Fruit fly (Drosophila melanogaster) whole organism, embryonic: ENCODE measurements around the gene CG6051.
A peak's percentile ranks its signal among the peaks of the same experiment; 100 is the strongest.

ENCODE experiments used
- Atf-2 ChIP-seq: fragments of 200-800 bp; sonication (Bioruptor generic); optimal IDR thresholded peaks from 2 replicates; lab custom pipeline; 2016; ENCODE audit warnings: missing biosample characterization, missing genetic modification characterization
- CG1024 ChIP-seq: fragments of 200-800 bp; sonication (Bioruptor generic); IDR thresholded peaks from 2 replicates; pipeline ENCODE4 v1.3.6; 2022; ENCODE audit warnings: missing biosample characterization, missing genetic modification characterization
- CG10321 ChIP-seq: fragments of 200-800 bp; sonication (Bioruptor generic); IDR thresholded peaks from 2 replicates; pipeline ENCODE4 v1.3.6; 2022; ENCODE audit warnings: missing biosample characterization, missing genetic modification characterization
- CG10366 ChIP-seq: fragments of 200-800 bp; sonication (Bioruptor generic); IDR thresholded peaks from 2 replicates; pipeline ENCODE4 v1.3.6; 2022; ENCODE audit warnings: missing biosample characterization, missing genetic modification characterization
- CG10565 ChIP-seq: fragments of 200-800 bp; sonication (Bioruptor generic); optimal IDR thresholded peaks from 3 replicates; lab custom pipeline; 2016; ENCODE audit warnings: missing biosample characterization, mild to moderate bottlenecking, missing genetic modification characterization
- CG11504 ChIP-seq: fragments of 200-800 bp; sonication (Bioruptor generic); optimal IDR thresholded peaks from 3 replicates; lab custom pipeline; 2019; ENCODE audit warnings: missing biosample characterization, mild to moderate bottlenecking, missing genetic modification characterization, moderate library complexity
- CG13287 ChIP-seq: fragments of 200-800 bp; sonication (Bioruptor generic); IDR thresholded peaks from 2 replicates; pipeline ENCODE4 v1.3.6; 2022; ENCODE audit warnings: missing biosample characterization, missing genetic modification characterization; ENCODE audit not compliant: partially characterized antibody
- CG13894 ChIP-seq: fragments of 200-800 bp; sonication (Bioruptor generic); optimal IDR thresholded peaks from 3 replicates; lab custom pipeline; 2018; ENCODE audit warnings: missing biosample characterization, mild to moderate bottlenecking, missing genetic modification characterization, moderate library complexity
- CG17568 ChIP-seq: fragments of 200-800 bp; sonication (Bioruptor generic); optimal IDR thresholded peaks from 2 replicates; lab custom pipeline; 2018; ENCODE audit warnings: missing biosample characterization, mild to moderate bottlenecking, missing genetic modification characterization, moderate library complexity
- CG17802 ChIP-seq: fragments of 200-800 bp; sonication (Bioruptor generic); optimal IDR thresholded peaks from 2 replicates; lab custom pipeline; 2018; ENCODE audit warnings: missing biosample characterization, mild to moderate bottlenecking, missing genetic modification characterization, moderate library complexity
- CG18764 ChIP-seq: fragments of 200-800 bp; sonication (Bioruptor generic); optimal IDR thresholded peaks from 3 replicates; lab custom pipeline; 2016; ENCODE audit warnings: missing biosample characterization, missing genetic modification characterization
- CG3163 ChIP-seq: fragments of 200-800 bp; sonication (Bioruptor generic); optimal IDR thresholded peaks from 3 replicates; lab custom pipeline; 2016; ENCODE audit warnings: missing biosample characterization, missing genetic modification characterization
- CG33557 ChIP-seq: fragments of 200-800 bp; sonication (Bioruptor generic); optimal IDR thresholded peaks from 2 replicates; lab custom pipeline; 2019; ENCODE audit warnings: missing biosample characterization, mild to moderate bottlenecking, missing genetic modification characterization, moderate library complexity
- CG3407 ChIP-seq: fragments of 200-800 bp; sonication (Bioruptor generic); optimal IDR thresholded peaks from 2 replicates; lab custom pipeline; 2018; ENCODE audit warnings: missing biosample characterization, mild to moderate bottlenecking, missing genetic modification characterization
- CG4854 ChIP-seq: fragments of 200-800 bp; sonication (Bioruptor generic); optimal IDR thresholded peaks from 2 replicates; lab custom pipeline; 2016; ENCODE audit warnings: missing biosample characterization, missing genetic modification characterization, inconsistent platforms
- CG5180 ChIP-seq: fragments of 200-800 bp; sonication (Bioruptor generic); optimal IDR thresholded peaks from 3 replicates; lab custom pipeline; 2017; ENCODE audit warnings: missing biosample characterization, missing genetic modification characterization, mild to moderate bottlenecking, moderate library complexity, missing genetic modification reagents
- CG5245 ChIP-seq: fragments of 200-800 bp; sonication (Bioruptor generic); optimal IDR thresholded peaks from 3 replicates; lab custom pipeline; 2016; ENCODE audit warnings: missing biosample characterization, missing genetic modification characterization
- CG6813 ChIP-seq: fragments of 200-800 bp; sonication (Bioruptor generic); optimal IDR thresholded peaks from 2 replicates; lab custom pipeline; 2017; ENCODE audit warnings: missing biosample characterization, missing genetic modification characterization, mild to moderate bottlenecking, moderate library complexity, missing genetic modification reagents
- Deaf1 ChIP-seq: fragments of 200-800 bp; optimal IDR thresholded peaks from 3 replicates; lab custom pipeline; 2019; ENCODE audit warnings: missing biosample characterization, mild to moderate bottlenecking, missing genetic modification characterization, moderate library complexity
- Dip2 ChIP-seq: fragments of 200-800 bp; sonication (Bioruptor generic); IDR thresholded peaks from 2 replicates; pipeline ENCODE4 v1.3.6; 2022; ENCODE audit warnings: missing biosample characterization, missing genetic modification characterization
- Dll ChIP-seq: fragments of 200-800 bp; sonication (Bioruptor generic); IDR thresholded peaks from 4 replicates; pipeline ENCODE4 v1.3.6; 2022; ENCODE audit warnings: missing biosample characterization, missing genetic modification characterization; ENCODE audit not compliant: partially characterized antibody
- Dref ChIP-seq: fragments of 200-800 bp; sonication (Bioruptor generic); IDR thresholded peaks from 2 replicates; pipeline ENCODE4 v1.3.6; 2022; ENCODE audit warnings: missing biosample characterization, missing genetic modification characterization
- Elba2 ChIP-seq: fragments of 200-800 bp; sonication (Bioruptor generic); optimal IDR thresholded peaks from 3 replicates; lab custom pipeline; 2016; ENCODE audit warnings: missing biosample characterization, missing genetic modification characterization
- Ets65A ChIP-seq: fragments of 200-800 bp; sonication (Bioruptor generic); peaks from one replicate; lab custom pipeline; 2016; ENCODE audit warnings: missing biosample characterization, missing genetic modification characterization
- H2.0 ChIP-seq: fragments of 200-800 bp; sonication (Bioruptor generic); IDR thresholded peaks from 2 replicates; pipeline ENCODE4 v1.3.6; 2022; ENCODE audit warnings: missing biosample characterization, missing genetic modification characterization
- HmgZ ChIP-seq: fragments of 200-800 bp; sonication (Bioruptor generic); optimal IDR thresholded peaks from 2 replicates; lab custom pipeline; 2018; ENCODE audit warnings: missing biosample characterization, mild to moderate bottlenecking, missing genetic modification characterization
- NC2β ChIP-seq: fragments of 200-800 bp; sonication (Bioruptor generic); optimal IDR thresholded peaks from 2 replicates; lab custom pipeline; 2016; ENCODE audit warnings: missing biosample characterization, missing genetic modification characterization
- NK7.1 ChIP-seq: fragments of 200-800 bp; sonication (Bioruptor generic); optimal IDR thresholded peaks from 3 replicates; lab custom pipeline; 2016; ENCODE audit warnings: missing biosample characterization, missing genetic modification characterization
- Neu2 ChIP-seq: fragments of 200-800 bp; sonication (Bioruptor generic); optimal IDR thresholded peaks from 3 replicates; lab custom pipeline; 2016; ENCODE audit warnings: missing biosample characterization, missing genetic modification characterization, borderline replicate concordance
- cg ChIP-seq: fragments of 200-800 bp; sonication (Bioruptor generic); optimal IDR thresholded peaks from 3 replicates; lab custom pipeline; 2019; ENCODE audit warnings: missing biosample characterization, mild to moderate bottlenecking, missing genetic modification characterization, moderate library complexity
- chinmo ChIP-seq: fragments of 200-800 bp; sonication (Bioruptor generic); IDR thresholded peaks from 4 replicates; pipeline ENCODE4 v1.3.6; 2022; ENCODE audit warnings: missing biosample characterization, missing genetic modification characterization; ENCODE audit not compliant: partially characterized antibody
- corto ChIP-seq: fragments of 200-800 bp; sonication (Bioruptor generic); optimal IDR thresholded peaks from 2 replicates; lab custom pipeline; 2016; ENCODE audit warnings: missing biosample characterization, mild to moderate bottlenecking, missing genetic modification characterization, moderate library complexity
- emc ChIP-seq: fragments of 200-800 bp; sonication (Bioruptor generic); optimal IDR thresholded peaks from 2 replicates; lab custom pipeline; 2016; ENCODE audit warnings: missing biosample characterization, missing genetic modification characterization
- eyg ChIP-seq: fragments of 200-800 bp; sonication (Bioruptor generic); optimal IDR thresholded peaks from 3 replicates; lab custom pipeline; 2016; ENCODE audit warnings: missing biosample characterization, missing genetic modification characterization
- hkb ChIP-seq, 2 experiments: fragments of 200-800 bp in 1 of 2; fragments of >200 bp in 1 of 2; sonication (Bioruptor generic) in 1 of 2; IDR thresholded peaks in 1 of 2; optimal IDR thresholded peaks in 1 of 2; 2 replicates each; pipeline versions ENCODE4 v1.3.6 to Lab custom; 2017 to 2022; ENCODE audit warnings: missing biosample characterization in 1 of 2, missing genetic modification characterization in 1 of 2
- insv ChIP-seq, 2 experiments: fragments of 200-800 bp; sonication (Bioruptor generic); optimal IDR thresholded peaks; 3 replicates each; lab custom pipeline; 2016 to 2018; ENCODE audit warnings: missing biosample characterization in 2 of 2, missing genetic modification characterization in 2 of 2
- inv ChIP-seq: fragments of 200-800 bp; sonication (Bioruptor generic); IDR thresholded peaks from 2 replicates; pipeline ENCODE4 v1.3.6; 2022; ENCODE audit warnings: missing biosample characterization, missing genetic modification characterization; ENCODE audit not compliant: partially characterized antibody
- kni ChIP-seq: fragments of 200-800 bp; sonication (Bioruptor generic); optimal IDR thresholded peaks from 3 replicates; lab custom pipeline; 2017; ENCODE audit warnings: mild to moderate bottlenecking, missing biosample characterization, missing genetic modification reagents, missing genetic modification characterization
- lmd ChIP-seq: fragments of 200-800 bp; sonication (Bioruptor generic); IDR thresholded peaks from 2 replicates; pipeline ENCODE4 v1.3.6; 2022; ENCODE audit warnings: missing biosample characterization, missing genetic modification characterization
- lov ChIP-seq, 2 experiments: fragments of 200-800 bp in 1 of 2; fragments of >200 bp in 1 of 2; sonication (Bioruptor generic) in 1 of 2; IDR thresholded peaks in 1 of 2; optimal IDR thresholded peaks in 1 of 2; 2 replicates in 1 of 2; 3 replicates in 1 of 2; pipeline versions ENCODE4 v1.3.6 to Lab custom; 2017 to 2022; ENCODE audit warnings: missing biosample characterization in 1 of 2, missing genetic modification characterization in 1 of 2
- nom ChIP-seq: fragments of 200-800 bp; sonication (Bioruptor generic); optimal IDR thresholded peaks from 2 replicates; lab custom pipeline; 2017; ENCODE audit warnings: missing biosample characterization, missing genetic modification characterization, mild to moderate bottlenecking, moderate library complexity, missing genetic modification reagents
- org-1 ChIP-seq: fragments of 200-800 bp; sonication (Bioruptor generic); optimal IDR thresholded peaks from 2 replicates; lab custom pipeline; 2017; ENCODE audit warnings: missing biosample characterization, missing genetic modification characterization
- p53 ChIP-seq: fragments of 200-800 bp; sonication (Bioruptor generic); optimal IDR thresholded peaks from 2 replicates; lab custom pipeline; 2016; ENCODE audit warnings: missing biosample characterization, missing genetic modification characterization
- peb ChIP-seq: fragments of 200-800 bp; sonication (Bioruptor generic); IDR thresholded peaks from 2 replicates; pipeline ENCODE4 v1.3.6; 2022; ENCODE audit warnings: missing biosample characterization, missing genetic modification characterization
- pros ChIP-seq: fragments of 200-800 bp; sonication (Bioruptor generic); optimal IDR thresholded peaks from 3 replicates; lab custom pipeline; 2019; ENCODE audit warnings: missing biosample characterization, mild to moderate bottlenecking, missing genetic modification characterization, moderate library complexity
- slbo ChIP-seq: fragments of 200-800 bp; sonication (Bioruptor generic); IDR thresholded peaks from 2 replicates; pipeline ENCODE4 v1.3.6; 2022; ENCODE audit warnings: missing biosample characterization, missing genetic modification characterization
- slou ChIP-seq: fragments of 200-800 bp; sonication (Bioruptor generic); optimal IDR thresholded peaks from 3 replicates; lab custom pipeline; 2016; ENCODE audit warnings: missing biosample characterization, missing genetic modification characterization
- sna ChIP-seq: fragments of 200-800 bp; sonication (Bioruptor generic); IDR thresholded peaks from 2 replicates; pipeline ENCODE4 v1.3.6; 2022; ENCODE audit warnings: missing biosample characterization, missing genetic modification characterization; ENCODE audit not compliant: partially characterized antibody
- tio ChIP-seq: fragments of 200-800 bp; sonication (Bioruptor generic); optimal IDR thresholded peaks from 2 replicates; lab custom pipeline; 2017; ENCODE audit warnings: missing biosample characterization, missing genetic modification characterization, inconsistent platforms
- yki ChIP-seq: fragments of >200 bp; optimal IDR thresholded peaks from 3 replicates; lab custom pipeline; 2018

CG6051 gene

dm6 chr3R:27194106-27194505 lies 43.2 kb upstream of the CG6051 start, which contains the start of gene Ser:
TSS of gene Ser (minus strand) at chr3R:27194267.
- TF ChIP-seq CG17568 (GFP tag; lab: Kevin White, UChicago) (no peak), lmd (GFP tag; lab: Robert Waterston, UW) (no peak), CG6813 (GFP tag; lab: Kevin White, UChicago) (no peak), H2.0 (GFP tag; lab: Robert Waterston, UW) (no peak), CG10565 (GFP tag; lab: Kevin White, UChicago) (no peak), CG10321 (no peak), insv (GFP tag; optimal IDR thresholded peaks at IDR 0.05; lab: Kevin White, UChicago) (no peak), eyg (no peak), p53 (no peak), CG10366 (GFP tag; lab: Robert Waterston, UW) (no peak), sna (GFP tag; lab: Robert Waterston, UW) (peak; percentile 58; the same call in 1 of the 2 replicates), org-1 (GFP tag; lab: Kevin White, UChicago) (no peak), CG13287 (GFP tag; lab: Robert Waterston, UW) (peak; percentile 30; the same call in 1 of the 2 replicates), nom (GFP tag; lab: Kevin White, UChicago) (peak; percentile 56), CG3163 (GFP tag; lab: Kevin White, UChicago) (peak; percentile 96), yki (lab: Kevin White, UChicago) (peak; percentile 48), NC2β (no peak), slbo (GFP tag; lab: Robert Waterston, UW) (0 out of 2 replicates have a peak, but pooled peaks have one; percentile 21), CG5245 (GFP tag; lab: Kevin White, UChicago) (no peak), slou (GFP tag; lab: Kevin White, UChicago) (no peak), Dll (GFP tag; lab: Robert Waterston, UW) (no peak), Elba2 (no peak), HmgZ (no peak), NK7.1 (no peak), pros (GFP tag; lab: Kevin White, UChicago) (peak; percentile 72), CG33557 (GFP tag; lab: Kevin White, UChicago) (no peak), CG4854 (no peak), tio (GFP tag; lab: Kevin White, UChicago) (no peak), CG1024 (GFP tag; lab: Robert Waterston, UW) (no peak), Dref (GFP tag; lab: Robert Waterston, UW) (no peak), Neu2 (no peak), corto (GFP tag; lab: Kevin White, UChicago) (no peak), CG3407 (GFP tag; lab: Kevin White, UChicago) (no peak), inv (no peak), CG17802 (tag; lab: Kevin White, UChicago) (no peak), peb (no peak), Dip2 (GFP tag; lab: Robert Waterston, UW) (no peak), CG11504 (tag; lab: Kevin White, UChicago) (no peak), chinmo (peak; percentile 81; the same call in 1 of the 4 replicates), emc (GFP tag; lab: Kevin White, UChicago) (no peak), Atf-2 (no peak), lov (optimal IDR thresholded peaks at IDR 0.05; lab: Kevin White, UChicago) (no peak), lov (GFP tag; IDR thresholded peaks at IDR 0.05; lab: Robert Waterston, UW) (no peak), CG13894 (tag; lab: Kevin White, UChicago) (no peak), CG18764 (no peak), Ets65A (peak; percentile 82), hkb (optimal IDR thresholded peaks at IDR 0.05; lab: Kevin White, UChicago) (no peak), hkb (GFP tag; IDR thresholded peaks at IDR 0.05; lab: Robert Waterston, UW) (0 out of 2 replicates have a peak, but pooled peaks have one; percentile 17), CG5180 (peak; percentile 5), kni (GFP tag; lab: Kevin White, UChicago) (peak; percentile 43), Deaf1 (peak; percentile 88), cg (GFP tag; lab: Kevin White, UChicago) (peak; percentile 2)
